Fruit fly (Drosophila melanogaster) whole organism, adult: ENCODE measurements around the gene CG7126.

Experiments used
- CG11617 ChIP-seq: fragments of 200-800 bp; sonication (Bioruptor generic); optimal IDR thresholded peaks from 2 replicates; lab custom pipeline; 2017; ENCODE audit warnings: mild to moderate bottlenecking, missing biosample characterization, missing genetic modification reagents, missing genetic modification characterization
- CG14711 ChIP-seq: fragments of 200-800 bp; sonication (Bioruptor generic); optimal IDR thresholded peaks from 2 replicates; lab custom pipeline; 2018; ENCODE audit warnings: missing biosample characterization, mild to moderate bottlenecking, missing genetic modification characterization, moderate library complexity
- CG5204 ChIP-seq: fragments of 200-800 bp; sonication (Bioruptor generic); optimal IDR thresholded peaks from 2 replicates; lab custom pipeline; 2016; ENCODE audit warnings: missing biosample characterization, missing genetic modification characterization
- CG7045 ChIP-seq: fragments of 200-800 bp; sonication (Bioruptor generic); optimal IDR thresholded peaks from 2 replicates; lab custom pipeline; 2017; ENCODE audit warnings: missing biosample characterization, mild to moderate bottlenecking, missing genetic modification characterization
- CG7101 ChIP-seq: fragments of 200-800 bp; sonication (Bioruptor generic); optimal IDR thresholded peaks from 2 replicates; lab custom pipeline; 2018; ENCODE audit warnings: missing biosample characterization, mild to moderate bottlenecking, missing genetic modification characterization, moderate library complexity
- Clk ChIP-seq: fragments of 200-800 bp; sonication (Bioruptor generic); optimal IDR thresholded peaks from 2 replicates; lab custom pipeline; 2017; ENCODE audit warnings: missing biosample characterization, missing genetic modification characterization
- Crg-1 ChIP-seq: fragments of 200-800 bp; sonication (Bioruptor generic); optimal IDR thresholded peaks from 2 replicates; lab custom pipeline; 2016; ENCODE audit warnings: missing biosample characterization, missing genetic modification characterization
- Hr96 ChIP-seq: fragments of 200-800 bp; sonication (Bioruptor generic); optimal IDR thresholded peaks from 2 replicates; lab custom pipeline; 2016; ENCODE audit warnings: missing biosample characterization, missing genetic modification characterization
- Mnt ChIP-seq: fragments of 200-800 bp; sonication (Bioruptor generic); optimal IDR thresholded peaks from 2 replicates; lab custom pipeline; 2016; ENCODE audit warnings: missing biosample characterization, mild to moderate bottlenecking, missing genetic modification characterization
- bab1 ChIP-seq: fragments of 200-800 bp; sonication (Bioruptor generic); optimal IDR thresholded peaks from 3 replicates; lab custom pipeline; 2019; ENCODE audit warnings: missing biosample characterization, mild to moderate bottlenecking, missing genetic modification characterization, moderate library complexity
- cic ChIP-seq: fragments of 200-800 bp; sonication (Bioruptor generic); optimal IDR thresholded peaks from 2 replicates; lab custom pipeline; 2017; ENCODE audit warnings: missing biosample characterization, mild to moderate bottlenecking, missing genetic modification characterization, moderate library complexity
- kay ChIP-seq: fragments of 200-800 bp; sonication (Bioruptor generic); peaks from one replicate; lab custom pipeline; 2016; ENCODE audit warnings: missing biosample characterization, missing genetic modification characterization, borderline replicate concordance
- ovo ChIP-seq: fragments of 200-800 bp; sonication (Bioruptor generic); optimal IDR thresholded peaks from 2 replicates; lab custom pipeline; 2016; ENCODE audit warnings: missing biosample characterization, missing genetic modification characterization
- tj ChIP-seq: fragments of 200-800 bp; sonication (Bioruptor generic); optimal IDR thresholded peaks from 3 replicates; lab custom pipeline; 2017; ENCODE audit warnings: missing biosample characterization, mild to moderate bottlenecking, missing genetic modification characterization, moderate library complexity

DNA sequence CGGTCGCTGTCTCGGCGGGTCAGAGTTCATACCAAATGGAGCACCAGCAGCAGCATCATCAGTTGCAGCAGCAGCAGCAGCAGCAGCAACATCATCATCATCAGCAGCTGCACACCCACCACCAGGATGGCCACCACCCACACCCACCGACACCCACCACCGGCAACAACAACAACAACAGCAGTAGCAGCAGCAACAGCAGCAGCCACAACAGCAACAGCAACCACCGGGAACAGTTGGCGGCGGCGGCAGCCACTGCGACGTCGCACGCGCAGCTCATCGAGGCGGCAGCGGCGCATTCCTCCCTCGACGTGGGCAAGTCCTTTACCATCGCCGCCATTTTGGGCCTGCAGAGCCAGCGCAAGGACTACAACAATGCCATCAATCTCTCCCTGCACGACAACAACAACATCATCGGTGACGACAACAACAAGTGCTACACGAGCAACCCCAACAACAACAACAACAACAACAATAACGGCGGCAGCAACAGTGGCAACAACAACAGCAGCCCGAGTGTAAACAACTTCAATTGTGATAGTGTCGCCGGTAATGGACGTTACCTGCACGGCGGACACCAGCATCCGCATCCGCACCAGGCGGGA is 32.8 kb downstream of the CG7126 start:
- no peak for TF ChIP-seq Clk
- no peak for TF ChIP-seq ovo (GFP tag; lab: Kevin White, UChicago)
- no peak for TF ChIP-seq kay (GFP tag; lab: Kevin White, UChicago)
- no peak for TF ChIP-seq cic (GFP tag; lab: Kevin White, UChicago)
- no peak for TF ChIP-seq bab1
- TF ChIP-seq tj (GFP tag; lab: Kevin White, UChicago), result no peak
- no peak for TF ChIP-seq CG7045 (GFP tag; lab: Kevin White, UChicago)
- TF ChIP-seq CG11617, result no peak
- no peak for TF ChIP-seq CG5204 (GFP tag; lab: Kevin White, UChicago)
- TF ChIP-seq Crg-1, result no peak
- TF ChIP-seq Hr96 (GFP tag; lab: Kevin White, UChicago), result no peak
- TF ChIP-seq CG14711 (tag; lab: Kevin White, UChicago), result no peak
- TF ChIP-seq Mnt (GFP tag; lab: Kevin White, UChicago), result no peak
- TF ChIP-seq CG7101 (tag; lab: Kevin White, UChicago), result no peak
